Fruit fly (Drosophila melanogaster) whole organism, embryonic: ENCODE measurements around the gene CG43672.
A peak's percentile ranks its signal among the peaks of the same experiment; 100 is the strongest.

ENCODE experiments used
- Abd-B ChIP-seq: fragments of 200-800 bp; sonication (Bioruptor generic); optimal IDR thresholded peaks from 2 replicates; lab custom pipeline; 2018; ENCODE audit warnings: missing biosample characterization, mild to moderate bottlenecking, missing genetic modification characterization, moderate library complexity
- Atf3 ChIP-seq: fragments of 200-800 bp; sonication (Bioruptor generic); optimal IDR thresholded peaks from 3 replicates; lab custom pipeline; 2016; ENCODE audit warnings: missing biosample characterization, missing genetic modification characterization
- Bdp1 ChIP-seq: fragments of 200-800 bp; sonication (Bioruptor generic); optimal IDR thresholded peaks from 3 replicates; lab custom pipeline; 2016; ENCODE audit warnings: missing biosample characterization, missing genetic modification characterization
- Blimp-1 ChIP-seq: fragments of 200-800 bp; sonication (Bioruptor generic); optimal IDR thresholded peaks from 3 replicates; lab custom pipeline; 2018; ENCODE audit warnings: missing biosample characterization, missing genetic modification characterization, mild to moderate bottlenecking, moderate library complexity, missing genetic modification reagents
- CG10543 ChIP-seq: fragments of 200-800 bp; sonication (Bioruptor generic); optimal IDR thresholded peaks from 3 replicates; lab custom pipeline; 2017; ENCODE audit warnings: missing biosample characterization, mild to moderate bottlenecking, missing genetic modification characterization, moderate library complexity
- CG1233 ChIP-seq: fragments of 200-800 bp; sonication (Bioruptor generic); optimal IDR thresholded peaks from 4 replicates; lab custom pipeline; 2018; ENCODE audit warnings: missing biosample characterization, mild to moderate bottlenecking, missing genetic modification characterization
- CG12744 ChIP-seq: fragments of 200-800 bp; sonication (Bioruptor generic); optimal IDR thresholded peaks from 2 replicates; lab custom pipeline; 2016; ENCODE audit warnings: missing biosample characterization, missing genetic modification characterization
- CG1792 ChIP-seq: fragments of 200-800 bp; sonication (Bioruptor generic); optimal IDR thresholded peaks from 2 replicates; lab custom pipeline; 2016; ENCODE audit warnings: missing biosample characterization, missing genetic modification characterization
- CG18011 ChIP-seq: fragments of 200-800 bp; sonication (Bioruptor generic); optimal IDR thresholded peaks from 2 replicates; lab custom pipeline; 2017; ENCODE audit warnings: missing biosample characterization, missing genetic modification characterization, mild to moderate bottlenecking, moderate library complexity, missing genotype
- CG18262 ChIP-seq: fragments of 200-800 bp; optimal IDR thresholded peaks from 3 replicates; lab custom pipeline; 2019; ENCODE audit warnings: missing biosample characterization, mild to moderate bottlenecking, missing genetic modification characterization, moderate library complexity
- CG2678 ChIP-seq: fragments of 200-800 bp; sonication (Bioruptor generic); optimal IDR thresholded peaks from 3 replicates; lab custom pipeline; 2019; ENCODE audit warnings: missing biosample characterization, mild to moderate bottlenecking, missing genetic modification characterization, moderate library complexity
- CG6765 ChIP-seq: fragments of 200-800 bp; sonication (Bioruptor generic); optimal IDR thresholded peaks from 3 replicates; lab custom pipeline; 2017; ENCODE audit warnings: missing biosample characterization, mild to moderate bottlenecking, missing genetic modification characterization
- CG8924 ChIP-seq: fragments of 200-800 bp; optimal IDR thresholded peaks from 3 replicates; lab custom pipeline; 2019; ENCODE audit warnings: missing biosample characterization, mild to moderate bottlenecking, missing genetic modification characterization, moderate library complexity
- CG9727 ChIP-seq: fragments of 200-800 bp; sonication (Bioruptor generic); optimal IDR thresholded peaks from 3 replicates; lab custom pipeline; 2017; ENCODE audit warnings: missing biosample characterization, mild to moderate bottlenecking, missing genetic modification characterization
- CG9932 ChIP-seq: fragments of 200-800 bp; sonication (Bioruptor generic); IDR thresholded peaks from 2 replicates; pipeline ENCODE4 v1.3.6; 2022; ENCODE audit warnings: missing biosample characterization, missing genetic modification characterization
- D19A ChIP-seq: fragments of 200-800 bp; optimal IDR thresholded peaks from 3 replicates; lab custom pipeline; 2019; ENCODE audit warnings: missing biosample characterization, mild to moderate bottlenecking, missing genetic modification characterization, moderate library complexity
- Dp ChIP-seq: fragments of 200-800 bp; sonication (Bioruptor generic); optimal IDR thresholded peaks from 2 replicates; lab custom pipeline; 2018; ENCODE audit warnings: missing biosample characterization, mild to moderate bottlenecking, missing genetic modification characterization, moderate library complexity
- E2f1 ChIP-seq: fragments of 200-800 bp; sonication (Bioruptor generic); IDR thresholded peaks from 2 replicates; pipeline ENCODE4 v1.3.6; 2022; ENCODE audit warnings: missing biosample characterization, missing genetic modification characterization
- Hand ChIP-seq: fragments of 200-800 bp; sonication (Bioruptor generic); optimal IDR thresholded peaks from 2 replicates; lab custom pipeline; 2017; ENCODE audit warnings: mild to moderate bottlenecking, missing biosample characterization, missing genetic modification reagents, missing genetic modification characterization
- Hsf ChIP-seq: fragments of 200-800 bp; sonication (Bioruptor generic); optimal IDR thresholded peaks from 3 replicates; lab custom pipeline; 2016; ENCODE audit warnings: missing biosample characterization, missing genetic modification characterization
- Med ChIP-seq: fragments of 200-800 bp; sonication (Bioruptor generic); peaks from one replicate; lab custom pipeline; 2016; ENCODE audit warnings: missing biosample characterization, missing genetic modification characterization, mild to moderate bottlenecking, inconsistent platforms, moderate library complexity
- Oli ChIP-seq: fragments of 200-800 bp; sonication (Bioruptor generic); optimal IDR thresholded peaks from 2 replicates; lab custom pipeline; 2018; ENCODE audit warnings: missing biosample characterization, mild to moderate bottlenecking, missing genetic modification characterization, moderate library complexity
- Ravus ChIP-seq: fragments of 200-800 bp; sonication (Bioruptor generic); IDR thresholded peaks from 2 replicates; pipeline ENCODE4 v1.3.6; 2022; ENCODE audit warnings: missing biosample characterization, missing genetic modification characterization
- Sry-δ ChIP-seq: fragments of 200-800 bp; sonication (Bioruptor generic); optimal IDR thresholded peaks from 2 replicates; lab custom pipeline; 2016; ENCODE audit warnings: missing biosample characterization, missing genetic modification characterization
- al ChIP-seq: fragments of 200-800 bp; sonication (Bioruptor generic); IDR thresholded peaks from 2 replicates; pipeline ENCODE4 v1.3.6; 2022; ENCODE audit warnings: missing biosample characterization, missing genetic modification characterization
- ara ChIP-seq: fragments of 200-800 bp; sonication (Bioruptor generic); IDR thresholded peaks from 2 replicates; pipeline ENCODE4 v1.3.6; 2022; ENCODE audit warnings: missing biosample characterization, missing genetic modification characterization
- cg ChIP-seq: fragments of 200-800 bp; sonication (Bioruptor generic); optimal IDR thresholded peaks from 3 replicates; lab custom pipeline; 2019; ENCODE audit warnings: missing biosample characterization, mild to moderate bottlenecking, missing genetic modification characterization, moderate library complexity
- dmrt99B ChIP-seq: fragments of 200-800 bp; sonication (Bioruptor generic); optimal IDR thresholded peaks from 2 replicates; lab custom pipeline; 2018; ENCODE audit warnings: missing biosample characterization, mild to moderate bottlenecking, missing genetic modification characterization, moderate library complexity
- emc ChIP-seq: fragments of 200-800 bp; sonication (Bioruptor generic); optimal IDR thresholded peaks from 2 replicates; lab custom pipeline; 2016; ENCODE audit warnings: missing biosample characterization, missing genetic modification characterization
- ems ChIP-seq: fragments of 200-800 bp; sonication (Bioruptor generic); optimal IDR thresholded peaks from 3 replicates; lab custom pipeline; 2016; ENCODE audit warnings: missing biosample characterization, missing genetic modification characterization
- fd3F ChIP-seq: fragments of 200-800 bp; sonication (Bioruptor generic); optimal IDR thresholded peaks from 2 replicates; lab custom pipeline; 2018; ENCODE audit warnings: missing biosample characterization, mild to moderate bottlenecking, missing genetic modification characterization, moderate library complexity
- grau ChIP-seq: fragments of 200-800 bp; optimal IDR thresholded peaks from 3 replicates; lab custom pipeline; 2019; ENCODE audit warnings: missing biosample characterization, mild to moderate bottlenecking, missing genetic modification characterization, moderate library complexity
- grn ChIP-seq: fragments of 200-800 bp; sonication (Bioruptor generic); optimal IDR thresholded peaks from 3 replicates; lab custom pipeline; 2017; ENCODE audit warnings: missing biosample characterization, missing genetic modification characterization
- nau ChIP-seq: fragments of 200-800 bp; sonication (Bioruptor generic); optimal IDR thresholded peaks from 3 replicates; lab custom pipeline; 2017; ENCODE audit warnings: missing biosample characterization, mild to moderate bottlenecking, missing genetic modification characterization, missing genetic modification reagents
- pros ChIP-seq: fragments of 200-800 bp; sonication (Bioruptor generic); optimal IDR thresholded peaks from 3 replicates; lab custom pipeline; 2019; ENCODE audit warnings: missing biosample characterization, mild to moderate bottlenecking, missing genetic modification characterization, moderate library complexity
- ranshi ChIP-seq: fragments of 200-800 bp; sonication (Bioruptor generic); IDR thresholded peaks from 2 replicates; pipeline ENCODE4 v1.3.6; 2022; ENCODE audit warnings: missing biosample characterization, missing genetic modification characterization
- row ChIP-seq: fragments of 200-800 bp; sonication (Bioruptor generic); IDR thresholded peaks from 3 replicates; pipeline ENCODE4 v1.3.6; 2022; ENCODE audit warnings: missing biosample characterization, missing genetic modification characterization
- sd ChIP-seq: fragments of 200-800 bp; sonication (Bioruptor generic); optimal IDR thresholded peaks from 3 replicates; lab custom pipeline; 2018; ENCODE audit warnings: missing biosample characterization, mild to moderate bottlenecking, missing genetic modification characterization, moderate library complexity
- sens ChIP-seq: fragments of 200-800 bp; sonication (Bioruptor generic); peaks from one replicate; lab custom pipeline; 2016; ENCODE audit warnings: missing biosample characterization, missing genetic modification characterization
- sens-2 ChIP-seq: fragments of 200-800 bp; sonication (Bioruptor generic); IDR thresholded peaks from 2 replicates; pipeline ENCODE4 v1.3.6; 2022; ENCODE audit warnings: missing biosample characterization, missing genetic modification characterization
- so ChIP-seq: fragments of 200-800 bp; sonication (Bioruptor generic); IDR thresholded peaks from 3 replicates; pipeline ENCODE4 v1.3.6; 2022; ENCODE audit warnings: missing biosample characterization, missing genetic modification characterization
- wek ChIP-seq: fragments of 200-800 bp; sonication (Bioruptor generic); optimal IDR thresholded peaks from 3 replicates; lab custom pipeline; 2018; ENCODE audit warnings: missing biosample characterization, mild to moderate bottlenecking, missing genetic modification characterization, moderate library complexity

The CG43672 gene

DNA sequence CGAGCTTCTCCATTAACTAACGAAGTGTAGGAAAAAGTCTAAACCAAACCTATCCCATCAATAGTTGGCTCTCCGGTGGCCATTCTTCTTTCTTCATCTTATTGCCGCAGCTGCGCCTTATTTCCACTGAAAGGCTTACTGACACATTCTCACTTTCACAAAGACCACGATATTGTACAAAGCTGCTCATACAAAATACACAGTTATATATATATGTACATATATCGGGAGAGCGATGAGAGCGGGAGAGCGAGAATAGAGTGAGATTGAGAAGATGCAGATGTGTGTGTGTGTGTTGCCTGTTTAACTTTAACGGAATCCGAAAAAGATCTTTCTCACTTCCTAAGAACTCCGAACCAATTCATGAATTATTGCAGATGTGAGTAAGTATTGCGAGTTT is 40.5 kb downstream of the CG43672 start (continued):
- TF ChIP-seq CG18011 (no peak), CG1792 (no peak), CG9727 (no peak), emc (GFP tag; lab: Kevin White, UChicago) (no peak), CG9932 (GFP tag; lab: Robert Waterston, UW) (no peak), nau (no peak), Oli (tag; lab: Kevin White, UChicago) (no peak), al (GFP tag; lab: Robert Waterston, UW) (no peak), Sry-δ (GFP tag; lab: Kevin White, UChicago) (no peak), Hand (GFP tag; lab: Kevin White, UChicago) (no peak), pros (peak; percentile 61), CG10543 (GFP tag; lab: Kevin White, UChicago) (no peak), sens-2 (GFP tag; lab: Robert Waterston, UW) (no peak), wek (no peak), CG12744 (GFP tag; lab: Kevin White, UChicago) (no peak), fd3F (GFP tag; lab: Kevin White, UChicago) (no peak), ranshi (no peak), grn (GFP tag; lab: Kevin White, UChicago) (no peak)

DNA sequence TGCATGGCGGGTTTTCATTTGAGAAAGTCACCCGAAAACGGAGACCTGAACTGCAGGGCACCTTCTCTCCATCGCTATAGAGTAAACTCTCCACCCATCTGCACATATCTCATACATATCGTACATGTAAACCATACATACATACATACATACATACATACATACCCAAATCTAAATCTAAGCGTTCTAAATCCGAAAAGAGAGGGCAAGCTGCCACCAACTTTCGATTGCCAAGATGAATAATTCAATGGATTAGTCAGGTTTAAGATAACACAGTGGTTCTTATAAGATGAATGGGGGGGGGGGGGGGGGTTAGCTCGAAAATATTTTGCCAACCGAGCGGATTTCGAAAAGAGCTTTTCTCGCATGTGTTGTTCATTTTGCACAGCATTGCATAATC is 41.7 kb downstream of the CG43672 start:
- TF ChIP-seq dmrt99B (no peak), Blimp-1 (GFP tag; lab: Kevin White, UChicago) (peak; percentile 73), cg (GFP tag; lab: Kevin White, UChicago) (peak; percentile 58), sd (tag; lab: Kevin White, UChicago) (peak; percentile 21)

DNA sequence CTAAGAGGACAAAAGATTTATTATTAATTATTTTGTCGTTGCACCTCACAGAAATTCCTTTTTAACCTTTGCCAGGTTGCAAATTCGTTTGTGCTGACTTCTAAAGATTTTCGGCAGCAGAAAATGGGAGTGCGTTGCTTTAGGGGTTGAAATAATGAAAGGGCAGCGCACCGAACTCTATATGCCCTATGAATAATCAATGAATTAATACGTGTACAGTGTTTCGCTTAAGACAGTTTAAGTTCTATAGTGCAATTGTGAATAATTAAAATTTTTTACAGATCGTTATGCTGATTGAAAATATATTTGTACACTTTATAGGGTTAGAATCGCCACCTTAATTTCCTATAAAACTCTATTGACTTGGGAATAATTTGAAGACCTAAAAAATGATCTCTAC is 43.4 kb downstream of the CG43672 start:
- TF ChIP-seq grau (tag; lab: Kevin White, UChicago) (no peak), CG8924 (tag; lab: Kevin White, UChicago) (no peak), Dp (GFP tag; lab: Kevin White, UChicago) (no peak), CG18262 (tag; lab: Kevin White, UChicago) (peak; percentile 13), E2f1 (GFP tag; lab: Robert Waterston, UW) (no peak), Bdp1 (no peak), Hsf (GFP tag; lab: Kevin White, UChicago) (no peak), CG2678 (tag; lab: Kevin White, UChicago) (no peak), CG1233 (GFP tag; lab: Kevin White, UChicago) (no peak), sens (peak; percentile 53), Abd-B (GFP tag; lab: Kevin White, UChicago) (no peak), so (no peak), ara (GFP tag; lab: Robert Waterston, UW) (no peak), ems (GFP tag; lab: Kevin White, UChicago) (no peak), CG6765 (GFP tag; lab: Kevin White, UChicago) (no peak), Ravus (GFP tag; lab: Robert Waterston, UW) (no peak), Atf3 (GFP tag; lab: Kevin White, UChicago) (no peak), D19A (tag; lab: Kevin White, UChicago) (peak; percentile 98), Med (GFP tag; lab: Kevin White, UChicago) (peak; percentile 58), row (GFP tag; lab: Robert Waterston, UW) (peak; percentile 35; the same call in 1 of the 3 replicates)
